Fruit fly (Drosophila melanogaster) whole organism, embryonic: Measurements from ENCODE around the gene Pc.
A peak's percentile ranks its signal among the peaks of the same experiment; 100 is the strongest.

Source experiments
- Atf6 ChIP-seq: fragments of 200-800 bp; sonication (Bioruptor generic); IDR thresholded peaks from 2 replicates; pipeline ENCODE4 v1.3.6; 2022; ENCODE audit warnings: missing biosample characterization, missing genetic modification characterization
- CG10209 ChIP-seq: fragments of 200-800 bp; sonication (Bioruptor generic); optimal IDR thresholded peaks from 3 replicates; lab custom pipeline; 2017; ENCODE audit warnings: missing biosample characterization, mild to moderate bottlenecking, missing genetic modification characterization, missing genetic modification reagents
- CG10565 ChIP-seq: fragments of 200-800 bp; sonication (Bioruptor generic); optimal IDR thresholded peaks from 3 replicates; lab custom pipeline; 2016; ENCODE audit warnings: missing biosample characterization, mild to moderate bottlenecking, missing genetic modification characterization
- CG11504 ChIP-seq: fragments of 200-800 bp; sonication (Bioruptor generic); optimal IDR thresholded peaks from 3 replicates; lab custom pipeline; 2019; ENCODE audit warnings: missing biosample characterization, mild to moderate bottlenecking, missing genetic modification characterization, moderate library complexity
- CG12769 ChIP-seq: fragments of 200-800 bp; sonication (Bioruptor generic); optimal IDR thresholded peaks from 2 replicates; lab custom pipeline; 2019; ENCODE audit warnings: missing biosample characterization, mild to moderate bottlenecking, missing genetic modification characterization, moderate library complexity
- CG13296 ChIP-seq: fragments of 200-800 bp; sonication (Bioruptor generic); optimal IDR thresholded peaks from 3 replicates; lab custom pipeline; 2018; ENCODE audit warnings: missing biosample characterization, mild to moderate bottlenecking, missing genetic modification characterization
- CG13624 ChIP-seq: fragments of 200-800 bp; sonication (Bioruptor generic); optimal IDR thresholded peaks from 2 replicates; lab custom pipeline; 2016; ENCODE audit warnings: missing biosample characterization, missing genetic modification characterization
- CG14441 ChIP-seq: fragments of 200-800 bp; sonication (Bioruptor generic); IDR thresholded peaks from 2 replicates; pipeline ENCODE4 v1.3.6; 2022; ENCODE audit warnings: missing biosample characterization, missing genetic modification characterization
- CG14710 ChIP-seq: fragments of 200-800 bp; sonication (Bioruptor generic); optimal IDR thresholded peaks from 3 replicates; lab custom pipeline; 2019; ENCODE audit warnings: missing biosample characterization, mild to moderate bottlenecking, missing genetic modification characterization, moderate library complexity
- CG14860 ChIP-seq: fragments of 200-800 bp; sonication (Bioruptor generic); IDR thresholded peaks from 3 replicates; pipeline ENCODE4 v1.3.6; 2022; ENCODE audit warnings: missing biosample characterization, missing genetic modification characterization; ENCODE audit not compliant: partially characterized antibody
- CG15696 ChIP-seq: fragments of 200-800 bp; sonication (Bioruptor generic); optimal IDR thresholded peaks from 2 replicates; lab custom pipeline; 2019; ENCODE audit warnings: missing biosample characterization, mild to moderate bottlenecking, missing genetic modification characterization, moderate library complexity
- CG17568 ChIP-seq: fragments of 200-800 bp; sonication (Bioruptor generic); optimal IDR thresholded peaks from 2 replicates; lab custom pipeline; 2018; ENCODE audit warnings: missing biosample characterization, mild to moderate bottlenecking, missing genetic modification characterization, moderate library complexity
- CG1832 ChIP-seq: fragments of 200-800 bp; sonication (Bioruptor generic); optimal IDR thresholded peaks from 2 replicates; lab custom pipeline; 2017; ENCODE audit warnings: missing biosample characterization, mild to moderate bottlenecking, missing genetic modification characterization, inconsistent platforms
- CG18599 ChIP-seq: fragments of 200-800 bp; sonication (Bioruptor generic); optimal IDR thresholded peaks from 3 replicates; lab custom pipeline; 2017; ENCODE audit warnings: missing biosample characterization, missing genetic modification characterization, mild to moderate bottlenecking, moderate library complexity, missing genetic modification reagents
- CG2120 ChIP-seq: fragments of 200-800 bp; sonication (Bioruptor generic); optimal IDR thresholded peaks from 3 replicates; lab custom pipeline; 2016; ENCODE audit warnings: missing biosample characterization, missing genetic modification characterization
- CG32767 ChIP-seq: fragments of 200-800 bp; sonication (Bioruptor generic); IDR thresholded peaks from 2 replicates; pipeline ENCODE4 v1.3.6; 2022; ENCODE audit warnings: missing biosample characterization, missing genetic modification characterization
- CG3281 ChIP-seq: fragments of 200-800 bp; sonication (Bioruptor generic); optimal IDR thresholded peaks from 3 replicates; lab custom pipeline; 2017; ENCODE audit warnings: missing biosample characterization, mild to moderate bottlenecking, missing genetic modification characterization
- CG3847 ChIP-seq: fragments of 200-800 bp; sonication (Bioruptor generic); IDR thresholded peaks from 2 replicates; pipeline ENCODE4 v1.3.6; 2022; ENCODE audit warnings: missing biosample characterization, missing genetic modification characterization
- CG42726 ChIP-seq: fragments of 200-800 bp; sonication (Bioruptor generic); IDR thresholded peaks from 2 replicates; pipeline ENCODE4 v1.3.6; 2022; ENCODE audit warnings: missing biosample characterization, missing genetic modification characterization; ENCODE audit not compliant: partially characterized antibody
- CG4404 ChIP-seq: fragments of 200-800 bp; sonication (Bioruptor generic); IDR thresholded peaks from 2 replicates; pipeline ENCODE4 v1.3.6; 2022; ENCODE audit warnings: missing biosample characterization, missing genetic modification characterization
- CG4424 ChIP-seq: fragments of 200-800 bp; sonication (Bioruptor generic); optimal IDR thresholded peaks from 3 replicates; lab custom pipeline; 2016; ENCODE audit warnings: missing biosample characterization, missing genetic modification characterization
- CG6765 ChIP-seq: fragments of 200-800 bp; sonication (Bioruptor generic); optimal IDR thresholded peaks from 3 replicates; lab custom pipeline; 2017; ENCODE audit warnings: missing biosample characterization, mild to moderate bottlenecking, missing genetic modification characterization
- CG7556 ChIP-seq: fragments of 200-800 bp; sonication (Bioruptor generic); optimal IDR thresholded peaks from 2 replicates; lab custom pipeline; 2017; ENCODE audit warnings: missing biosample characterization, mild to moderate bottlenecking, missing genetic modification characterization
- CG7839 ChIP-seq: fragments of 200-800 bp; sonication (Bioruptor generic); optimal IDR thresholded peaks from 3 replicates; lab custom pipeline; 2018; ENCODE audit warnings: missing biosample characterization, mild to moderate bottlenecking, missing genetic modification characterization, moderate library complexity
- CG9437 ChIP-seq: fragments of 200-800 bp; sonication (Bioruptor generic); optimal IDR thresholded peaks from 2 replicates; lab custom pipeline; 2018; ENCODE audit warnings: missing biosample characterization, mild to moderate bottlenecking, missing genetic modification characterization
- CG9727 ChIP-seq: fragments of 200-800 bp; sonication (Bioruptor generic); optimal IDR thresholded peaks from 3 replicates; lab custom pipeline; 2017; ENCODE audit warnings: missing biosample characterization, mild to moderate bottlenecking, missing genetic modification characterization
- Chrac-16 ChIP-seq: fragments of 200-800 bp; sonication (Bioruptor generic); optimal IDR thresholded peaks from 3 replicates; lab custom pipeline; 2016; ENCODE audit warnings: missing biosample characterization, missing genetic modification characterization
- CkIIα-i1 ChIP-seq: fragments of 200-800 bp; sonication (Bioruptor generic); IDR thresholded peaks from 2 replicates; pipeline ENCODE4 v1.3.6; 2022; ENCODE audit warnings: missing biosample characterization, missing genetic modification characterization
- D19A ChIP-seq: fragments of 200-800 bp; optimal IDR thresholded peaks from 3 replicates; lab custom pipeline; 2019; ENCODE audit warnings: missing biosample characterization, mild to moderate bottlenecking, missing genetic modification characterization, moderate library complexity
- HLH54F ChIP-seq: fragments of 200-800 bp; sonication (Bioruptor generic); optimal IDR thresholded peaks from 3 replicates; lab custom pipeline; 2016; ENCODE audit warnings: missing biosample characterization, missing genetic modification characterization
- Hsf ChIP-seq: fragments of 200-800 bp; sonication (Bioruptor generic); optimal IDR thresholded peaks from 3 replicates; lab custom pipeline; 2016; ENCODE audit warnings: missing biosample characterization, missing genetic modification characterization
- Nf-YC ChIP-seq: fragments of 200-800 bp; optimal IDR thresholded peaks from 3 replicates; lab custom pipeline; 2019; ENCODE audit warnings: missing biosample characterization, mild to moderate bottlenecking, missing genetic modification characterization, moderate library complexity
- Poxn ChIP-seq: fragments of 200-800 bp; sonication (Bioruptor generic); IDR thresholded peaks from 2 replicates; pipeline ENCODE4 v1.3.6; 2022; ENCODE audit warnings: missing biosample characterization, missing genetic modification characterization
- Stat92E ChIP-seq, 3 experiments: fragments of >200 bp in 2 of 3; fragments of 200-800 bp in 1 of 3; sonication (Bioruptor generic) in 1 of 3; optimal IDR thresholded peaks; 2 replicates each; lab custom pipeline; 2017 to 2019; ENCODE audit warnings: missing biosample characterization in 3 of 3, missing genetic modification characterization in 3 of 3, mild to moderate bottlenecking in 1 of 3, moderate library complexity in 1 of 3
- ase ChIP-seq: fragments of 200-800 bp; sonication (Bioruptor generic); IDR thresholded peaks from 3 replicates; pipeline ENCODE4 v1.3.6; 2022; ENCODE audit warnings: missing biosample characterization, missing genetic modification characterization
- bab2 ChIP-seq: fragments of 200-800 bp; sonication (Bioruptor generic); optimal IDR thresholded peaks from 2 replicates; lab custom pipeline; 2016; ENCODE audit warnings: missing biosample characterization, missing genetic modification characterization
- gem ChIP-seq: fragments of 200-800 bp; sonication (Bioruptor generic); optimal IDR thresholded peaks from 2 replicates; lab custom pipeline; 2019; ENCODE audit warnings: missing biosample characterization, mild to moderate bottlenecking, missing genetic modification characterization, moderate library complexity
- hb ChIP-seq: fragments of 200-800 bp; sonication (Bioruptor generic); IDR thresholded peaks from 3 replicates; pipeline ENCODE4 v1.3.6; 2022; ENCODE audit warnings: missing biosample characterization, missing genetic modification characterization; ENCODE audit not compliant: partially characterized antibody
- klu ChIP-seq: fragments of 200-800 bp; sonication (Bioruptor generic); IDR thresholded peaks from 2 replicates; pipeline ENCODE4 v1.3.6; 2022; ENCODE audit warnings: missing biosample characterization, missing genetic modification characterization
- lov ChIP-seq, 2 experiments: fragments of 200-800 bp in 1 of 2; fragments of >200 bp in 1 of 2; sonication (Bioruptor generic) in 1 of 2; IDR thresholded peaks in 1 of 2; optimal IDR thresholded peaks in 1 of 2; 2 replicates in 1 of 2; 3 replicates in 1 of 2; pipeline versions ENCODE4 v1.3.6 to Lab custom; 2017 to 2022; ENCODE audit warnings: missing biosample characterization in 1 of 2, missing genetic modification characterization in 1 of 2
- org-1 ChIP-seq: fragments of 200-800 bp; sonication (Bioruptor generic); optimal IDR thresholded peaks from 2 replicates; lab custom pipeline; 2017; ENCODE audit warnings: missing biosample characterization, missing genetic modification characterization
- pros ChIP-seq: fragments of 200-800 bp; sonication (Bioruptor generic); optimal IDR thresholded peaks from 3 replicates; lab custom pipeline; 2019; ENCODE audit warnings: missing biosample characterization, mild to moderate bottlenecking, missing genetic modification characterization, moderate library complexity
- sob ChIP-seq: fragments of 200-800 bp; sonication (Bioruptor generic); IDR thresholded peaks from 2 replicates; pipeline ENCODE4 v1.3.6; 2022; ENCODE audit warnings: missing biosample characterization, missing genetic modification characterization
- sqz ChIP-seq: fragments of 200-800 bp; sonication (Bioruptor generic); optimal IDR thresholded peaks from 3 replicates; lab custom pipeline; 2018; ENCODE audit warnings: missing biosample characterization, mild to moderate bottlenecking, missing genetic modification characterization
- sug ChIP-seq: fragments of 200-800 bp; optimal IDR thresholded peaks from 2 replicates; lab custom pipeline; 2019; ENCODE audit warnings: missing biosample characterization, mild to moderate bottlenecking, missing genetic modification characterization, moderate library complexity
- twi ChIP-seq: fragments of 200-800 bp; optimal IDR thresholded peaks from 2 replicates; lab custom pipeline; 2019; ENCODE audit warnings: missing biosample characterization, mild to moderate bottlenecking, missing genetic modification characterization, moderate library complexity
- wdn ChIP-seq: fragments of 200-800 bp; sonication (Bioruptor generic); IDR thresholded peaks from 2 replicates; pipeline ENCODE4 v1.3.6; 2022; ENCODE audit warnings: missing biosample characterization, missing genetic modification characterization
- wor ChIP-seq: fragments of 200-800 bp; sonication (Bioruptor generic); IDR thresholded peaks from 2 replicates; pipeline ENCODE4 v1.3.6; 2022; ENCODE audit warnings: missing biosample characterization, missing genetic modification characterization
- zf30C ChIP-seq: fragments of 200-800 bp; sonication (Bioruptor generic); optimal IDR thresholded peaks from 3 replicates; lab custom pipeline; 2018; ENCODE audit warnings: missing biosample characterization, mild to moderate bottlenecking, missing genetic modification characterization

The Pc gene

dm6 chr3L:21321807-21322503, 4.1 kb upstream of the Pc start (continued):
- TF ChIP-seq CG42726 (GFP tag; lab: Robert Waterston, UW) (no peak), CG4424 (no peak), CG18599 (GFP tag; lab: Kevin White, UChicago) (peak; percentile 82), sob (GFP tag; lab: Robert Waterston, UW) (no peak), CG2120 (peak; percentile 68), ase (0 out of 3 replicates have a peak, but pooled peaks have one; percentile 27), CG10565 (GFP tag; lab: Kevin White, UChicago) (no peak), wor (no peak), hb (GFP tag; lab: Robert Waterston, UW) (no peak), CG7556 (GFP tag; lab: Kevin White, UChicago) (peak; percentile 73), Chrac-16 (GFP tag; lab: Kevin White, UChicago) (no peak), Atf6 (no peak; the same call in 1 of the 2 replicates), klu (GFP tag; lab: Robert Waterston, UW) (no peak), CG1832 (GFP tag; lab: Kevin White, UChicago) (no peak), HLH54F (GFP tag; lab: Kevin White, UChicago) (peak; percentile 7), Hsf (peak; percentile 0), CG3281 (GFP tag; lab: Kevin White, UChicago) (peak; percentile 70), CG15696 (no peak), CG14860 (no peak), CG4404 (GFP tag; lab: Robert Waterston, UW) (no peak), org-1 (GFP tag; lab: Kevin White, UChicago) (peak; percentile 5), CG14710 (tag; lab: Kevin White, UChicago) (no peak), CG12769 (peak; percentile 49), sqz (no peak), Nf-YC (no peak), Stat92E (GFP tag; optimal IDR thresholded peaks at IDR 0.05; lab: Kevin White, UChicago) (no peak), CG32767 (GFP tag; lab: Robert Waterston, UW) (no peak), CG10209 (peak; percentile 29), CG17568 (peak; percentile 46), CG3847 (GFP tag; lab: Robert Waterston, UW) (peak; percentile 36; the same call in 1 of the 2 replicates), CG9437 (GFP tag; lab: Kevin White, UChicago) (no peak), CG14441 (GFP tag; lab: Robert Waterston, UW) (no peak), Poxn (no peak), zf30C (GFP tag; lab: Kevin White, UChicago) (no peak), pros (GFP tag; lab: Kevin White, UChicago) (no peak), bab2 (GFP tag; lab: Kevin White, UChicago) (no peak), gem (tag; lab: Kevin White, UChicago) (peak; percentile 48), CG7839 (peak; percentile 49), sug (peak; percentile 41), CG11504 (tag; lab: Kevin White, UChicago) (peak; percentile 54), twi (no peak), CkIIα-i1 (GFP tag; lab: Robert Waterston, UW) (no peak), CG9727 (GFP tag; lab: Kevin White, UChicago) (peak; percentile 20), CG13296 (peak; percentile 58), wdn (no peak), CG13624 (no peak), D19A (tag; lab: Kevin White, UChicago) (peak; percentile 6), CG6765 (GFP tag; lab: Kevin White, UChicago) (peak; percentile 49), lov (optimal IDR thresholded peaks at IDR 0.05; lab: Kevin White, UChicago) (no peak), lov (GFP tag; IDR thresholded peaks at IDR 0.05; lab: Robert Waterston, UW) (no peak)
